Fruit fly (Drosophila melanogaster) whole organism, embryonic: ENCODE results near the gene CG6225.

Experiments used
- Awh ChIP-seq: fragments of 200-800 bp; sonication (Bioruptor generic); IDR thresholded peaks from 2 replicates; pipeline ENCODE4, ENCODE4 v1.3.6; 2022; ENCODE audit warnings: missing biosample characterization, missing genetic modification characterization
- CG7372 ChIP-seq: fragments of 200-800 bp; sonication (Bioruptor generic); IDR thresholded peaks from 2 replicates; pipeline ENCODE4 v1.3.6; 2022; ENCODE audit warnings: missing biosample characterization, missing genetic modification characterization
- Hey ChIP-seq: fragments of 200-800 bp; sonication (Bioruptor generic); optimal IDR thresholded peaks from 3 replicates; lab custom pipeline; 2018; ENCODE audit warnings: missing biosample characterization, mild to moderate bottlenecking, missing genetic modification characterization
- Taf1 ChIP-seq: fragments of 200-800 bp; sonication (Bioruptor generic); IDR thresholded peaks from 2 replicates; pipeline ENCODE4 v1.3.6; 2022; ENCODE audit warnings: missing biosample characterization, missing genetic modification characterization
- ac ChIP-seq: fragments of 200-800 bp; sonication (Bioruptor generic); optimal IDR thresholded peaks from 3 replicates; lab custom pipeline; 2017; ENCODE audit warnings: missing biosample characterization, mild to moderate bottlenecking, missing genetic modification characterization
- emc ChIP-seq: fragments of 200-800 bp; sonication (Bioruptor generic); optimal IDR thresholded peaks from 2 replicates; lab custom pipeline; 2016; ENCODE audit warnings: missing biosample characterization, missing genetic modification characterization
- grn ChIP-seq: fragments of 200-800 bp; sonication (Bioruptor generic); optimal IDR thresholded peaks from 3 replicates; lab custom pipeline; 2017; ENCODE audit warnings: missing biosample characterization, missing genetic modification characterization
- psq ChIP-seq: fragments of 200-800 bp; sonication (Bioruptor generic); optimal IDR thresholded peaks from 2 replicates; lab custom pipeline; 2017; ENCODE audit warnings: missing biosample characterization, missing genetic modification characterization
- z ChIP-seq: fragments of 200-800 bp; sonication (Bioruptor generic); IDR thresholded peaks from 3 replicates; pipeline ENCODE4 v1.3.6; 2022; ENCODE audit warnings: missing biosample characterization, missing genetic modification characterization

- TF ChIP-seq grn (GFP tag; lab: Kevin White, UChicago): no peak
- TF ChIP-seq Hey (tag; lab: Kevin White, UChicago): no peak
- TF ChIP-seq emc (GFP tag; lab: Kevin White, UChicago): no peak
- no peak for TF ChIP-seq ac (GFP tag; lab: Kevin White, UChicago)
- TF ChIP-seq CG7372 (GFP tag; lab: Robert Waterston, UW): no peak
- TF ChIP-seq psq (GFP tag; lab: Kevin White, UChicago): no peak
- no peak for TF ChIP-seq Awh
- TF ChIP-seq z (GFP tag; lab: Robert Waterston, UW): no peak
- no peak for TF ChIP-seq Taf1
Observed at dm6 chr3R:12644621-12645310, 9.6 kb upstream of the CG6225 start.
